Fruit fly (Drosophila melanogaster): Measurements from ENCODE around the gene CG15034.
A peak's percentile ranks its signal among the peaks of the same experiment; 100 is the strongest.

The CG15034 gene

DNA sequence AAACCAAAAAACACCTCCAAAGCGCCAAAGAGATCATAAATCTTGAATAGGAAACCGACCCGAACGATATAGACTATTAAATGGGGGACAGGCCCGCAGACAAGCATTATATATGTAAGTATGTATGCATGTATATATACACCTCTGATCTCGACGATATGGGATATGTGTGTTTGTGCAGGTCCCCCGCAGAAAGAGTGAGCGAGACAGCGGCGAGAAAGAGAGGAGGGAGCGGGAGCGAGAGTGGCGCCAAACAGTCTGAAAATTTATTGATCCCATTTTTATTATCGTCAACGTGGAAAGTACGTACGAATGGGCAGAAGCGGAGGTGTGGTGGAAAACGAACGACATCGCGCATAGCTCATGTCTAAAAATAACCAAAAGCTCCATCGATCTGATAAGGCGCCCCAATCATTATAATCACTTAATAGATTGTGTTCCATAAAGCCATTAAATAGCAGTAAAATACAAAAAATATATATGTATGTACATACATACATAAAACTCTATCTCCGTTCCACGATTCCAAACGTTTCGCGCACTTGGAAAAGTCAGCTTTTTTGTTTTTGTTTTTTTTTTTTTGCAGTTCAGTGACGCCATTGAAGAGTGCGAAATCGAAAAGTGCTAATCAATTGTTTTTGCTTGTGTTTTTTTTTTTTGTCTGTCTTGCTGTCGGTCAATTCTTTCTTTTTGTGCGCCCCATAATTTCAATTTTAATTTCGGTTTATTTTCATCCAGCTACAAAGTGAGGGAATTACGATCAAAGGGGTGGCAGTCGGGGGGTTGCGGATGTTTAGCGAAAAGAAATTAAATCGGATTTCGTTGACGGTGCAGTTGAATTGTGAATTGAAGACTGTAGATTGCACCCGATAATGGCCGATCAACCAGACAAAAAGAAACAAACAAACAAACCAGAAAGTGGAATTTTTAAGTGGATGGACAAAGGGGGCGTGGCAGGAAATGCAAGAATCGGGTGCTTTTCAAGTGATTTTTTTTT, 29.8 kb downstream of the CG15034 start:
- peak; percentile 83 for TF ChIP-seq CG17801 (GFP tag; optimal IDR thresholded peaks at IDR 0.05; ENCODE audit: partially characterized antibody)

DNA sequence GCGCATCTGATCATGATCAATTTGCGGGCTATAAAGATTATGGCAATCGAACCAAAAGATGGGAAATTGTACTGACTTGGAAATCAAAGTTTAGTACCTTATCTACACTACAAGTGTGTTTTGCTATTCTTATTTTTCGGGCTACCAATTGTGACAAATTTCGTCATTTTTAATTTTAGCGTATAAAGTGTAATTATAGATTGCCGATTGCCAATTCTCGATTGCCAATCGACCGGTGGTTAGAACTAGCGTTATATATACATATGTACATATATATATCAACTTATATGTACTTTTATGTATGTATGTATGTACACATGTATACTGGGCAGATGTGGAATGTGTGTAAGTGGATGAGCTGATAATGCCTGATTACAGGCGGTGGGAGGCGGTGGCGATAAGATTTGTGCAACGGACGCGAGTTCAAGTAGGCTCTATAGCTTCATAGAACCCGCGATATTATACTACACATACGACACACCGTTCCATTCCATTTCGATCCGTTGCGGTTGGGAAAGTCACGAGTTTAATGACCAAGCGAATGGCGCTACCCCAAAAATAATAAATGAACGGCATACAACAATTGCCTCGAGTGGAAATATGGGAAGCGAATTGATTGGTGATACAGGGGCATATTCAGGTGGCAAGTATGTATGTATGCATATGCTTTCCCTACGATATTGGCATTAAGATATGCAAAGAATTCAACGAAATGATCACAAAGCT, 31.2 kb downstream of the CG15034 start:
- no peak for TF ChIP-seq CG17801 (GFP tag; optimal IDR thresholded peaks at IDR 0.05; ENCODE audit: partially characterized antibody)

DNA sequence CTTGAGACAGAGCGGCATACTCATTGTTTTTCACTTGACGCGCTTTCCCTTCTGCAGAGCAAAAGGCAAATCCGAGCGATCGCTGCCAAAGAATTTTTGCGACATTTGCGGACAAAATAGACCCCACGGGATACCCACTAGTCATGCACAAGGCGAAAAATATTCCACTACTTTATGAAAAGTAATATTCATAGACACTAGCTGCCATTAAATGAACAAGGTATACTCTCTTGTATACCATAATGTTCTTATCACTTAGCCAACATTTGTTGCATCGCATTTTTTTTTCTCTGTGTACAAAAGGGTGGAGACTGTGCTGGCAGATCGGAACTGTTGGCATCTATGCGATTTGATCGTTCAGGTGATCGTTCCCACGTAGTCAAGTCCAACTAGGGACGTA, 34.9 kb downstream of the CG15034 start:
- no peak for TF ChIP-seq CG17801 (GFP tag; optimal IDR thresholded peaks at IDR 0.05; ENCODE audit: partially characterized antibody)

DNA sequence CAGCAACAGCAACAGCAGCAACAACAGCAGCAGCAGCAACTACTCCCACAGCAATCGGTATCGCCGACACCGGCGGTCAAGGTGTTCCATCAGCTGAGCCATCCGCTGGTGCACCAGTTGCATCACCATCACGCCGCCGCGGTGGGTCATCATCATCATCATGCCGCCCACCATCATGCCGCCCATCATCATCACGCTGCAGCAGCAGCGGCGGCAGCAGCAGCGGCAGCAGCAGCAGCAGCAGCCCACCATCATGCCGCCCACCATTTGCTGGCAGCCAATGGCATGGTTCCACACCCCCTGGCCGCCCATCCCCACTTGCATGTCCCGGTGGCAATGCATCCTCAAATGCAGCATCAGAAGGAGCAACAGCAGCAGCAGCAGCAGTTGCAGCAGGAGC, 38.5 kb downstream of the CG15034 start:
- TF ChIP-seq CG17801 (GFP tag; optimal IDR thresholded peaks at IDR 0.05; ENCODE audit: partially characterized antibody) = no peak

dm6 chrX:7307478-7308200, 39.7 kb downstream of the CG15034 start, which contains the start of gene brk:
TSS of gene brk (plus strand) at chrX:7307939.
- TF ChIP-seq CG17801 (GFP tag; optimal IDR thresholded peaks at IDR 0.05; ENCODE audit: partially characterized antibody) = peak; percentile 7

DNA sequence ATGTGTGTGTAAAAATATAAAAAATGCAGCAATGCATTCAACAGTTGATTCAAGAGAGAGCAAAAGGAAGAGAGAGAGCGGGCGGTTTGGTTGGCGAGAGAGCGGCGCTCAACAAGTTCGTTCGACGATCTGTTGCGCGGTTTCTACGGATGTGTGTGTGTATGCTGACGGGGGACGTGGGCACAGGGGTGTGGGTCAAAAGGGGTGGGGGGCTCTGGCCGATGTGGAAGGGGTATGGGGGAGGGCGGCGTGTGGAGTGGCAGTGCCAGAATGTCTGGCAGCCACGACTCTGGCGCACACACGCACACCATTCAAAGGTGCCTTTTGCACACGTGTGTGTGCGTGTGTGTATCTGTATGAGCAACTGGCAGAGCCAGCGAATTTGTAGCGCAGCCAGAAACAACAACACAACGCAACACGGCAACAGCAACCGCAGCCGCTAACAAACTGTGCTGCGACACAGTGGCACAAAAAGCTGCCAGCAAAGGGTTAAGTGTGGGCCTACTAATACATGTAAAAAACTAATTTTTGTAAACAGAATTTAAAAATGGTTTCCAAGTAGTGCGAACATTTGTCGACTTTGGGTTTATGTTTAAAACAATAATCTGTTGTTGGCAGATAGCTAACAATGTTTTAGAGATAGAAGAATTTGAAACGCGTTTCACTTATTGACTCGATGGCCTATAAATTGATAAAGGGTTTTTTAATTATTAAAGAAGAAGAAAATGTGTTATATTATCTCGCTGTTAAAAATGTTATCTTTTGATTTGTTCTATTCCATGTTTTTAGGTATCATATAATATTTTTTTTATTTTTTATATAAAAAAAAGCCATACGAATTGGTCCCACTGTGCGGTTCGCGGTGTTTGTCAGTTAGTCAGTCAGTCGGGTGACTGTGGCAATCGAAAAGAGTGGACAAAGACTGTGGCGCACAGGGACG, 40.5 kb downstream of the CG15034 start:
- TF ChIP-seq CG17801 (GFP tag; optimal IDR thresholded peaks at IDR 0.05; ENCODE audit: partially characterized antibody) = no peak

DNA sequence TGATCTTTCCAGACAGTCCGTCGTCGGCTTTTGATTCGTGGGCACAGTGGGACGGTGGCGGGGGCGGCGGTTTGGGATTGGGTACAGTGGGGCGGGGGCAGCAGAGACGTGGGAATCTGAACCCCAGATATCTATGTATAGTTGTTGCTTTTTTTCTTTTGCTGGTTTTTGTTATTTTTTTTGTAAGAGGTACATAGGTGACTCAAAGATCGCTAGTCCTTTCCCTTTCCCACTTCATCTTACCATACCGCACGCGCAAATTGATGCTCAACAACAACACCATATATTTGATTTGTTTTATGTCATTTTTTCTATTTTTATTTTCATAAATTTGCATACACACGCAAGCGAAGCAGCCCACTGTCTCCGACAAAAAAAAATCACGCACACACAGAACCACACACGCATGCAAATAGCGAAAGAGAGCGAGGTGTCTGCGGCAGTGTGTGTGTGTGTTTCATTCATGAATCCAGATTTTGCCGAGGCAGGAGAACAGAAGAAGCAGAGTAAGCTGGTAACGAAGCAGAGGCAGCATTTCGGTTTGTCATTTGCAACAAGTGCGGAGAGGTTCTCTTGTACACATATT, 41.5 kb downstream of the CG15034 start:
- no peak for TF ChIP-seq CG17801 (GFP tag; optimal IDR thresholded peaks at IDR 0.05; ENCODE audit: partially characterized antibody)

- no peak for TF ChIP-seq CG17801 (GFP tag; optimal IDR thresholded peaks at IDR 0.05; ENCODE audit: partially characterized antibody)
Observed at dm6 chrX:7304798-7305447, 42.4 kb downstream of the CG15034 start.

DNA sequence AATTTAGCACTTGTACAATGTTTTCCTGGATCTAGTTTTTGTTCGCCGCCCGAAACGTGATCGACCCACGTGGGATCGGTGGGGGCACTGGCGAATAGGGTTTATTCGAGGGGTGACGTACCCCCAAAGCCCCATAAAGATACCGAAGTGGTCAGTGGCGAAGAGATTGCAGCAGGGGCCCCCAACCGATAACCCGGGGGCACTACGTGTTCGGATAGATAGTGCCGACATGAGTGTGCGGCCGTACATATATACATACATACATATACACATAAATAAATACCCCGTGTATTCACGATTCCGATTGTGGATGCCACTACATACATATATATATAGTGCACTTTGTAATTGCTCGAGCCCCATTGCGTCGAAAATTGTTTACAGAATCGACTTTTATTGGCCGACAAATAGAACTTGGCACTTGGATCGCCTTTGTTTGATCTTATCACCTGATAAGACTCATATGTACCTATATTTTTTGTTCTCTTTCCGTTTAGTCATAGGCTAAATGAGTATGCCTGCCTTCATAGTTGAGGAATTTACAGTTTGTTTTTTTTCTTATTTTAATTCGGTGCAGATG, 43.4 kb downstream of the CG15034 start:
- no peak for TF ChIP-seq CG17801 (GFP tag; optimal IDR thresholded peaks at IDR 0.05; ENCODE audit: partially characterized antibody)

DNA sequence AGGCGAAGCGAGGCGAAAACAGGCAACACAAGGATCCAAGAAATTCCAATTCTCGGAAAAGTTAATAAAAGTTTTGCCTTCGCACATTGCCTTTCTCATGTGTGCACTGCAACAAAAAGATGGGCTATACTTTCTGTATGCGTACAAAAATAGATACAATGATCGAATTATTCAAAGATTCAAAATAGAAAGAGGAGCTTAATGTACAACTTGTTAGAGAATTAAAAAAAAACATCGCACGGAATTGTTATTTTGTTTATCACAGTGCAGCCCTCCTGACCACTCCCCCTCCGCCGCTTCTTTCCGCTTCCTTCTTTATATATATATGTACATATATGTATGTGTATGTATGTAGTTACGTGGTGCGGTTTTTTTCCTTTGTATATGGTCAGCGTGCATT, 45.0 kb downstream of the CG15034 start:
- TF ChIP-seq CG17801 (GFP tag; optimal IDR thresholded peaks at IDR 0.05; ENCODE audit: partially characterized antibody) = no peak

DNA sequence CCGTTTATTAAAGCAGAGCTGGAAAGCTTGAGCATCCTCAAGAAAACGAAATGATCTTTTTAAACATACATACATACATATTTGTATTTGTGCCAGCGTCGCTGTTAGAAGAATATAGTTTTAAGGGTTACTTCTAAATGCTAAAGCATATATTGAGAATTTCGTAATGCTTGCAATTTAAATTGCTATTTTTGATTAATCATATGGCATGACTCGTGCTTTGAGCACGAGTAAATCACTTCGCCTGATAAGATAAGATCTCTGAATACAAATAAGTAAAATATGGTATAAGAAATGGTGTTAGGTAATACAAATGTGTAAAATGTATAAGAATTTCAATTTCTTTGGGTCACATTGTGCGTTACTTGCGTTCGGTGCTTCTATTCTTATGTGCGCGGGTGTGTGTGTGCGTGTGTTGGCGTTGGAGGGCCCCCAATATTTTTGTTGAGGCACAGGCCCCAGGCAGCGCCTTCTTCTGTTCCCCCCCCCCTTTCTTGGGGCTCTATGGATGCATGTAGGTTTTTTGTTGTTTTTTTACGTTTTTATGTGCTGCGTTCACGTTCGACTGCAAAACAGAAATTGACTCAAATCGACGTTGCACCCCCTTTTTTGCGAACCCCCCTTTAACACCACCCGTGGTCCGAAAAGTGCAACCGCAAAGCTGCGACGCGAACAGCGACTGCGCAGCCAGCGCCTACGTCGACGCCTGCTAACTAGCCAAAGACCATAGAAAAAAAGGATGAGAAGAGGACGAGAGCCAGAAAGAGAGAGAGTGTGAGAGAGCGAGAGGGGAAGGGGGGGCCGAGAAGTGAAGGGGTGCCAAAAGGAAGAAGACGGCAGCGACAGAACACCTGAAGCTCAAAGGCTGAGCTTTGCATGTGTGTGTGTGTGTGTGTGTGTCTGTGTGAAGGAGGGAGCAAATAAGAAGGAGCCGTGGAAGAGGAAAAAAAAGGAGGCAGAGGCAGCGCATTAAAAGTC, 45.7 kb downstream of the CG15034 start:
- TF ChIP-seq CG17801 (GFP tag; optimal IDR thresholded peaks at IDR 0.05; ENCODE audit: partially characterized antibody) = no peak

Data from ovary, adult (tissue).